Comparison of ENCODE assay signal across 2 worm cellular contexts in genomic region chrIV:2296639-2297038, ce11.
TF ChIP-seq lines count a peak whose summit lies in the region.

No protein-coding gene starts in this region.

TF ChIP-seq in whole organism, late embryonic, 69 proteins besides CTCF, POLR2A, EP300 and RAD21:
- TF ChIP-seq rnt-1 (tag; optimal IDR thresholded peaks at IDR 0.05; lab: Kevin White, UChicago) = no peak
- TF ChIP-seq C38D4.7 (GFP tag; optimal IDR thresholded peaks at IDR 0.05; lab: Kevin White, UChicago) = no peak
- TF ChIP-seq unc-55 (GFP tag; optimal IDR thresholded peaks at IDR 0.05; lab: Kevin White, UChicago) = peak; percentile 61
- TF ChIP-seq F13H6.1 (tag; optimal IDR thresholded peaks at IDR 0.05; lab: Kevin White, UChicago) = no peak
- TF ChIP-seq ttx-3 (tag; optimal IDR thresholded peaks at IDR 0.05; lab: Kevin White, UChicago) = no peak
- no peak for TF ChIP-seq pros-1 (tag; optimal IDR thresholded peaks at IDR 0.05; lab: Kevin White, UChicago)
- no peak for TF ChIP-seq ceh-19 (GFP tag; optimal IDR thresholded peaks at IDR 0.05; lab: Kevin White, UChicago)
- no peak for TF ChIP-seq pha-4 (tag; optimal IDR thresholded peaks at IDR 0.05; lab: Kevin White, UChicago)

TF ChIP-seq in whole organism, mixed stage, embryonic, 35 proteins besides CTCF, POLR2A, EP300 and RAD21:
- peak; percentile 79 for TF ChIP-seq unc-62 (GFP tag; optimal IDR thresholded peaks at IDR 0.05; lab: Kevin White, UChicago)
- TF ChIP-seq nhr-76 (tag; optimal IDR thresholded peaks at IDR 0.05; lab: Kevin White, UChicago) = no peak
- TF ChIP-seq nhr-12 (tag; optimal IDR thresholded peaks at IDR 0.05; lab: Kevin White, UChicago) = no peak
- TF ChIP-seq sem-2 (GFP tag; optimal IDR thresholded peaks at IDR 0.05; lab: Kevin White, UChicago) = no peak
- TF ChIP-seq nhr-2 (tag; optimal IDR thresholded peaks at IDR 0.05; lab: Kevin White, UChicago) = peak; percentile 39
- peak; percentile 1 for TF ChIP-seq hlh-1 (tag; optimal IDR thresholded peaks at IDR 0.05; lab: Kevin White, UChicago)
- TF ChIP-seq ces-1 (GFP tag; optimal IDR thresholded peaks at IDR 0.05; lab: Kevin White, UChicago) = no peak
- no peak for TF ChIP-seq unc-120 (tag; optimal IDR thresholded peaks at IDR 0.05; lab: Kevin White, UChicago; ENCODE audit: poor library complexity, severe bottlenecking)
- no peak for TF ChIP-seq unc-39 (tag; optimal IDR thresholded peaks at IDR 0.05; lab: Kevin White, UChicago)
- TF ChIP-seq sptf-1 (tag; optimal IDR thresholded peaks at IDR 0.05; lab: Kevin White, UChicago) = no peak
- TF ChIP-seq mls-2 (tag; optimal IDR thresholded peaks at IDR 0.05; lab: Kevin White, UChicago) = no peak
- no peak for TF ChIP-seq zip-8 (tag; optimal IDR thresholded peaks at IDR 0.05; lab: Kevin White, UChicago)
- TF ChIP-seq blmp-1 (tag; optimal IDR thresholded peaks at IDR 0.05; lab: Kevin White, UChicago) = no peak
- TF ChIP-seq lin-13 (tag; optimal IDR thresholded peaks at IDR 0.05; lab: Kevin White, UChicago) = no peak
- TF ChIP-seq M03D4.4 (tag; optimal IDR thresholded peaks at IDR 0.05; lab: Kevin White, UChicago) = no peak
- no peak for TF ChIP-seq tbx-8 (GFP tag; optimal IDR thresholded peaks at IDR 0.05; lab: Kevin White, UChicago)
- peak; percentile 66 for TF ChIP-seq elt-1 (tag; optimal IDR thresholded peaks at IDR 0.05; lab: Kevin White, UChicago; ENCODE audit: borderline replicate concordance, insufficient read depth)
